Fruit fly (Drosophila melanogaster) whole organism, wandering third instar larva: ENCODE data around the gene Ada1-2.
A peak's percentile ranks its signal among the peaks of the same experiment; 100 is the strongest.

Experiments used
- Hr78 ChIP-seq: fragments of >200 bp; optimal IDR thresholded peaks from 2 replicates; lab custom pipeline; 2017; ENCODE audit warnings: missing biosample characterization, missing genetic modification characterization
- Rel ChIP-seq, 2 experiments: fragments of 200-800 bp; sonication (Bioruptor generic) in 1 of 2; optimal IDR thresholded peaks; 2 replicates in 1 of 2; 3 replicates in 1 of 2; lab custom pipeline; 2016 to 2019; ENCODE audit warnings: mild to moderate bottlenecking in 2 of 2, missing biosample characterization in 2 of 2, missing genetic modification characterization in 2 of 2, moderate library complexity in 1 of 2
- br ChIP-seq: fragments of 200-800 bp; sonication (Bioruptor generic); optimal IDR thresholded peaks from 2 replicates; lab custom pipeline; 2016; ENCODE audit warnings: missing biosample characterization, missing genetic modification characterization
- ey ChIP-seq: fragments of 200-800 bp; sonication (Bioruptor generic); optimal IDR thresholded peaks from 2 replicates; lab custom pipeline; 2016; ENCODE audit warnings: missing biosample characterization, missing genetic modification characterization
- h ChIP-seq: fragments of 200-800 bp; sonication (Bioruptor generic); optimal IDR thresholded peaks from 3 replicates; lab custom pipeline; 2016; ENCODE audit warnings: missing biosample characterization, mild to moderate bottlenecking, missing genetic modification characterization
- psq ChIP-seq: fragments of 200-800 bp; sonication (Bioruptor generic); optimal IDR thresholded peaks from 3 replicates; lab custom pipeline; 2017; ENCODE audit warnings: missing biosample characterization, mild to moderate bottlenecking, missing genetic modification characterization, moderate library complexity

DNA sequence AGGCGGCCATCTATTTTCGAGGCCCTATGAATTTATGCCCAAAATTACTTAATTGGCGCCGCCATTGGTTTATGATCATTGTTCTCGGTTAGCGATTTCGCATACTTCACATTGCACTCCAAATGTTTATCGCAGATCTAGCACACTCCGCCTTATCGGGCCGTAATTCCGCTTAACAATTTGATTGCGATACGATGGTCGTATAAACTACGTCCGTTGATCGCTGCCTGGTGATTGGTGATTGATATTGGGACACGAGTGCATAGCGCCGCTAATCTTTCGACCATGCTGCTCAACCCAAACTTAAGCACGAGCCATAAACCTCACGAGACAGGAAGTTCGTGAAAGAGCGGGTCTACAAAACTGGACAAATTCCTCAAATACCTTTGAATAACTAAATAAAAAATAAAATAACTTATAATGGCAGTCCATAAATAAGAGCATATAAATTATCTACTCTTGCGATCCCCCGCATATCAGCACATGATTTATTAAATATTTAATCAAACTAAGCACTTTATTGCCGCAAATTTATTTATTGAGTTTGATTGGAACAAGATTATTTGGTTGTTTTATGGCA lies 37.9 kb downstream of the Ada1-2 start:
- TF ChIP-seq ey (GFP tag; lab: Kevin White, UChicago): no peak
- TF ChIP-seq psq (GFP tag; lab: Kevin White, UChicago): no peak
- peak; percentile 89 for TF ChIP-seq h (GFP tag; lab: Kevin White, UChicago)
- peak; percentile 15 for TF ChIP-seq br (GFP tag; lab: Kevin White, UChicago)
- TF ChIP-seq Hr78 (GFP tag; lab: Kevin White, UChicago): no peak
- no peak for TF ChIP-seq Rel (GFP tag; optimal IDR thresholded peaks at IDR 0.05; lab: Kevin White, UChicago)
- peak; percentile 7 for TF ChIP-seq Rel (tag; optimal IDR thresholded peaks at IDR 0.05; lab: Kevin White, UChicago)
